Worm (Caenorhabditis elegans) whole organism, early embryonic: ENCODE results near the gene grd-4.

Source experiments
- ceh-13 ChIP-seq: fragments of 200-800 bp; sonication (Bioruptor generic); optimal IDR thresholded peaks from 2 replicates; lab custom pipeline; 2018; ENCODE audit warnings: mild to moderate bottlenecking, missing genetic modification characterization, missing compliant biosample characterization
- tbx-11 ChIP-seq: fragments of 200-800 bp; sonication (Bioruptor generic); IDR thresholded peaks from 2 replicates; pipeline ENCODE4 v1.3.6; 2022; ENCODE audit warnings: missing genetic modification characterization, missing compliant biosample characterization

DNA sequence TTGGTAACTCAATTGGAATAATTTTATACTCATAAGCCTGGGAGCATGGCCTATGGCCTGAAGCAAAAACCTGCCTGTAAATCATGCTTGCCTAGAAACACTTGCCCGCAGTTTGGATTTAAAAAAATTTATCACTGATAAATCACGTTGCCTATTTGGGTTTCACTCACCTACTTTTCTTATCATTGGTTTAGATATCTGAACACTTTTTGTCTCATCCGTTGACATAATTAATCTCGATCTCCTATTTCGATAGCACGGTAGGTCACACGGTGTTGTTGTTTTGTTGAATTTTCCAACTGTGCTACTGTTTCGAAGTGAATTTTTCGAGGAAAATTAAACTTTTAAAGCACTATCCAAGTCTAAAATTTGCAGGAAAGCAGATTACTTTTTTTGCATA, 6.0 kb downstream of the grd-4 start:
- TF ChIP-seq ceh-13 (GFP tag; lab: Kevin White, UChicago) (no peak), tbx-11 (no peak)
